Worm (Caenorhabditis elegans) whole organism, L1 larva: Measurements from ENCODE around the gene T04F3.3.

Source experiments
- C16A3.4 ChIP-seq: fragments of 150-350 bp; optimal IDR thresholded peaks from 2 replicates; lab custom pipeline; 2014; ENCODE audit warnings: missing biosample characterization, missing genetic modification characterization
- F16B12.6 ChIP-seq: fragments of 150-350 bp; optimal IDR thresholded peaks from 2 replicates; lab custom pipeline; 2014; ENCODE audit warnings: missing biosample characterization, missing genetic modification characterization
- aha-1 ChIP-seq: fragments of 150-350 bp; optimal IDR thresholded peaks from 2 replicates; lab custom pipeline; 2014; ENCODE audit warnings: missing biosample characterization, missing genetic modification characterization
- alr-1 ChIP-seq: fragments of 200-800 bp; sonication (Bioruptor generic); optimal IDR thresholded peaks from 2 replicates; lab custom pipeline; 2018; ENCODE audit warnings: borderline replicate concordance, mild to moderate bottlenecking, missing genetic modification characterization, missing compliant biosample characterization
- ama-1 ChIP-seq: fragments of 150-350 bp; optimal IDR thresholded peaks from 2 replicates; lab custom pipeline; 2014
- blmp-1 ChIP-seq: fragments of 150-350 bp; optimal IDR thresholded peaks from 2 replicates; lab custom pipeline; 2014; ENCODE audit warnings: missing biosample characterization, missing genetic modification characterization
- ceh-63 ChIP-seq: fragments of 200-800 bp; sonication (Bioruptor generic); optimal IDR thresholded peaks from 2 replicates; lab custom pipeline; 2018; ENCODE audit warnings: mild to moderate bottlenecking, missing genetic modification characterization, missing compliant biosample characterization
- ceh-82 ChIP-seq, 3 experiments: fragments of 150-350 bp in 1 of 3; sonication (generic microtip) in 2 of 3; optimal IDR thresholded peaks; 2 replicates each; lab custom pipeline; 2014 to 2017; ENCODE audit warnings: missing biosample characterization in 3 of 3, missing genetic modification characterization in 3 of 3
- ceh-88 ChIP-seq: fragments of 200-800 bp; sonication (Bioruptor generic); IDR thresholded peaks from 2 replicates; pipeline ENCODE4 v1.3.6; 2022; ENCODE audit warnings: missing genetic modification characterization, missing compliant biosample characterization
- ceh-90 ChIP-seq: sonication (generic microtip); optimal IDR thresholded peaks from 2 replicates; lab custom pipeline; 2016; ENCODE audit warnings: missing genetic modification characterization, missing compliant biosample characterization
- efl-1 ChIP-seq, 4 experiments: fragments of 150-350 bp; optimal IDR thresholded peaks in 3 of 4; peaks in 1 of 4; 1 replicate in 1 of 4; 2 replicates in 3 of 4; lab custom pipeline; 2014; ENCODE audit warnings: missing biosample characterization in 2 of 4, missing genetic modification characterization in 2 of 4, missing genetic modification reagents in 2 of 4
- elt-2 ChIP-seq: sonication (generic microtip); optimal IDR thresholded peaks from 2 replicates; lab custom pipeline; 2016; ENCODE audit warnings: missing genetic modification characterization, mild to moderate bottlenecking, inconsistent platforms, missing compliant biosample characterization, missing genetic modification reagents
- fos-1 ChIP-seq: fragments of 150-350 bp; optimal IDR thresholded peaks from 2 replicates; lab custom pipeline; 2014; ENCODE audit warnings: missing biosample characterization, missing genetic modification characterization
- hlh-17 ChIP-seq: fragments of 200-800 bp; sonication (Bioruptor generic); optimal IDR thresholded peaks from 2 replicates; lab custom pipeline; 2018; ENCODE audit warnings: missing genetic modification characterization, mild to moderate bottlenecking, missing compliant biosample characterization, moderate library complexity, borderline replicate concordance
- irx-1 ChIP-seq: sonication (generic microtip); optimal IDR thresholded peaks from 2 replicates; lab custom pipeline; 2016; ENCODE audit warnings: missing genetic modification characterization, missing compliant biosample characterization
- lin-13 ChIP-seq: fragments of 150-350 bp; optimal IDR thresholded peaks from 2 replicates; lab custom pipeline; 2014; ENCODE audit warnings: missing biosample characterization, missing genetic modification reagents, missing genetic modification characterization
- lin-14 ChIP-seq: fragments of 200-800 bp; sonication (Bioruptor generic); optimal IDR thresholded peaks from 2 replicates; lab custom pipeline; 2018; ENCODE audit warnings: mild to moderate bottlenecking, missing genetic modification characterization, moderate library complexity, missing compliant biosample characterization
- lin-39 ChIP-seq: fragments of 150-350 bp; optimal IDR thresholded peaks from 2 replicates; lab custom pipeline; 2014; ENCODE audit warnings: missing biosample characterization, missing genetic modification reagents, missing genetic modification characterization
- lsy-2 ChIP-seq, 2 experiments: fragments of 150-350 bp; optimal IDR thresholded peaks; 2 replicates each; lab custom pipeline; 2014; ENCODE audit warnings: missing biosample characterization in 2 of 2, missing genetic modification characterization in 2 of 2
- nhr-12 ChIP-seq: sonication (generic microtip); optimal IDR thresholded peaks from 2 replicates; lab custom pipeline; 2017; ENCODE audit warnings: missing biosample characterization, missing genetic modification characterization
- nhr-237 ChIP-seq: fragments of 150-350 bp; optimal IDR thresholded peaks from 2 replicates; lab custom pipeline; 2014; ENCODE audit warnings: missing biosample characterization, missing genetic modification characterization
- nhr-77 ChIP-seq: fragments of 150-350 bp; optimal IDR thresholded peaks from 2 replicates; lab custom pipeline; 2014; ENCODE audit warnings: missing biosample characterization, missing genetic modification characterization
- pag-3 ChIP-seq: sonication (generic microtip); optimal IDR thresholded peaks from 2 replicates; lab custom pipeline; 2017; ENCODE audit warnings: missing genetic modification characterization, mild to moderate bottlenecking, missing compliant biosample characterization, antibody characterized with exemption, borderline replicate concordance; ENCODE audit not compliant: insufficient read depth
- pqm-1 ChIP-seq: sonication (generic microtip); optimal IDR thresholded peaks from 3 replicates; lab custom pipeline; 2017; ENCODE audit warnings: missing biosample characterization, missing genetic modification characterization
- rnt-1 ChIP-seq: sonication (generic microtip); optimal IDR thresholded peaks from 2 replicates; lab custom pipeline; 2016; ENCODE audit warnings: mild to moderate bottlenecking, missing genetic modification characterization, moderate library complexity, missing compliant biosample characterization
- snu-23 ChIP-seq: sonication (generic microtip); optimal IDR thresholded peaks from 2 replicates; lab custom pipeline; 2016; ENCODE audit warnings: missing genetic modification characterization, missing compliant biosample characterization
- sup-37 ChIP-seq: fragments of 200-800 bp; sonication (Bioruptor generic); optimal IDR thresholded peaks from 2 replicates; lab custom pipeline; 2018; ENCODE audit warnings: mild to moderate bottlenecking, missing genetic modification characterization, missing compliant biosample characterization
- swsn-7 ChIP-seq: sonication (generic microtip); optimal IDR thresholded peaks from 2 replicates; lab custom pipeline; 2016; ENCODE audit warnings: missing genetic modification characterization, missing compliant biosample characterization
- unc-30 ChIP-seq: sonication (generic microtip); optimal IDR thresholded peaks from 2 replicates; lab custom pipeline; 2017; ENCODE audit warnings: missing biosample characterization, missing genetic modification characterization
- unc-62 ChIP-seq: fragments of 150-350 bp; optimal IDR thresholded peaks from 2 replicates; lab custom pipeline; 2014; ENCODE audit warnings: missing biosample characterization, missing genetic modification reagents, missing genetic modification characterization
- unc-98 ChIP-seq: fragments of 200-800 bp; sonication (Bioruptor generic); IDR thresholded peaks from 2 replicates; pipeline ENCODE4 v1.3.6; 2022; ENCODE audit warnings: missing genetic modification characterization, missing compliant biosample characterization
- vab-15 ChIP-seq: sonication (generic microtip); optimal IDR thresholded peaks from 2 replicates; lab custom pipeline; 2017; ENCODE audit warnings: missing genotype, mild to moderate bottlenecking, missing genetic modification characterization, missing compliant biosample characterization

T04F3.3 gene

DNA sequence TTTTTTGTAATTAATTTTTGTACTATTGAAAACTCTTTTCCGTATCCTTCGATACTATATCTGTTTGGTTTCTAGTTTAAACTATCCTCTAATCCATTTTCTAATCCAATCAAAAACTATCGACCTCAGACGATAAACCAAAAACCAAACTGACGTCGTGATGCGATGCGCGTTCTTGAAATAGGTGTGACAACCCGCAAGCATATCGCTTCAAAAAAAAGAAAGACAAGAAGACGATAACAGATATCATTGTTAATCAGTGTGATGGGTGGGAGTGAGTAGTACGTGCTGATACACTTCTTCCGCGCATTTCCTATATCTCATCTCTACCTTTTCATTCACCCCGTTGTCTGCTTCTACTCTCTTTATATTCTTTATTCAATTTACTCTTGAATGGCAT, 18.9 kb upstream of the T04F3.3 start, which contains the start of gene T04F3.1 (continued):
- no peak for TF ChIP-seq ceh-88 (GFP tag; lab: Robert Waterston, UW)

DNA sequence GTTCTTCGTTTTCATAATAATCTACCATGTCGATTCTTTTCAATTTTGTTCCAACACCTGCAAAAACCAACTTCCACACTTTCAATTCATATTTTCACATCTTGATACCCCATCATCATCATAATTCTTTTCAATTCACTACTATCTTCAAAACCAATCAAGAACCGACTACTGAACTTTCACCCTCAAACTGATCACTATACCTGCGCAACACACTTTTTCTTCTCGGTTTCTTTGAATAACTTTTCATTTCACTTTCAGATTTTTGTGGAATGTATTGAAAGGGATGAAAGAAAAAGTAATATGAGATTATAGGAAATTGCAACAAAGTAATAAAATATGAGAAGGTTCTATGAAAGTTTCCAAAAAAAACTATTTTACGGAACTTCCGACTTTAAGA, 17.7 kb upstream of the T04F3.3 start:
- TF ChIP-seq nhr-77 (tag; lab: Kevin White, UChicago) (no peak), blmp-1 (tag; lab: Kevin White, UChicago) (peak; percentile 96)

DNA sequence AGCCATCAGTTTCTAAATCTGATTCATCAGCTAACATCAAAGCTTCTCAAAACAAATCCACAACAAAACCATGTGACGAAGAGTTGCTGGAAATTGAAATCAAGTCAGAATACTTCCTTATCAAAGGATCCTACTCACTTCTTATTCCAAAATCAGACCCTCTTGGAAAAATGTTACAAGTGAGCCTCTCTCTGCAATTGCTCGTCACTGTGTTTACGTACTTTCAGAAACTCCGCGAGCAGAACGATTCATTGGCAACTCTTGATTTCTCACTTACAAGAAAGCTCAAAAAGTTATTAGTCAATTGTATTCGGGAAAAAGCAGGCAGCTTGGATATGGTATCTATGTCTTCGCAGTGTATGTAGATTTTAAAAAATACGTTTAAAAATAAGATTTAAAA, 7.3 kb upstream of the T04F3.3 start:
- TF ChIP-seq ceh-63 (GFP tag; lab: Kevin White, UChicago) (no peak), nhr-237 (tag; lab: Kevin White, UChicago) (no peak), rnt-1 (tag; lab: Kevin White, UChicago) (peak; percentile 10), efl-1 (optimal IDR thresholded peaks at IDR 0.05; lab: Kevin White, UChicago) (no peak), efl-1 (GFP tag; optimal IDR thresholded peaks at IDR 0.05 in 1 of 2; lab: Kevin White, UChicago) (peak in 1 of 2 experiments; percentile 83), vab-15 (tag; lab: Kevin White, UChicago) (no peak), ceh-90 (tag; lab: Kevin White, UChicago) (no peak), unc-98 (no peak), ama-1 (lab: Kevin White, UChicago) (no peak), F16B12.6 (tag; lab: Kevin White, UChicago) (peak; percentile 68), lin-13 (GFP tag; lab: Kevin White, UChicago) (no peak), snu-23 (GFP tag; lab: Kevin White, UChicago) (no peak), C16A3.4 (tag; lab: Kevin White, UChicago) (no peak), fos-1 (tag; lab: Kevin White, UChicago) (no peak), elt-2 (tag; lab: Kevin White, UChicago) (no peak), lsy-2 (tag; optimal IDR thresholded peaks at IDR 0.05; lab: Kevin White, UChicago) (peak in 1 of 2 experiments; percentile 10), unc-30 (tag; lab: Kevin White, UChicago) (no peak), pqm-1 (tag; lab: Kevin White, UChicago) (no peak)

DNA sequence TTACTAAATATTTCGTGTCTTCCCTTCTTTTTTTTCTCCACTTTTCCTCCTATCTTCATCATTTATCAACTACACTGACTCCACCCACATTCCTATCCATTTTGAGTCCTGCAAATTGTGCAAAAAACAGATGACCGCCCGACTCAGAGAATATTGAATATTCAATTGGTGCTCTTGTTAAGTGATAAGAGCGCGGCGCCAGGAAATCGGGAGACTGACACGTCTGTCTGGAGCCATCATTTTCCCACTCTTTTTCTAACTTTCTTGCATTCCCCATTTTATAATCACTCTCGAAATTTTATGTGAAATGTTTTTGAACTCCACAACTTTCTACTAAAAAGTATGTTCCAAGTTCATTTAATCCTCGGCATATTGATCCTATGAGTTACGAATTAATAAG, 2.9 kb upstream of the T04F3.3 start:
- TF ChIP-seq snu-23 (GFP tag; lab: Kevin White, UChicago) (no peak), elt-2 (tag; lab: Kevin White, UChicago) (peak; percentile 63), alr-1 (tag; lab: Kevin White, UChicago) (no peak), lin-39 (tag; lab: Kevin White, UChicago) (no peak), swsn-7 (tag; lab: Kevin White, UChicago) (no peak), ceh-90 (tag; lab: Kevin White, UChicago) (no peak), sup-37 (GFP tag; lab: Kevin White, UChicago) (no peak), irx-1 (no peak), hlh-17 (GFP tag; lab: Kevin White, UChicago) (no peak)

DNA sequence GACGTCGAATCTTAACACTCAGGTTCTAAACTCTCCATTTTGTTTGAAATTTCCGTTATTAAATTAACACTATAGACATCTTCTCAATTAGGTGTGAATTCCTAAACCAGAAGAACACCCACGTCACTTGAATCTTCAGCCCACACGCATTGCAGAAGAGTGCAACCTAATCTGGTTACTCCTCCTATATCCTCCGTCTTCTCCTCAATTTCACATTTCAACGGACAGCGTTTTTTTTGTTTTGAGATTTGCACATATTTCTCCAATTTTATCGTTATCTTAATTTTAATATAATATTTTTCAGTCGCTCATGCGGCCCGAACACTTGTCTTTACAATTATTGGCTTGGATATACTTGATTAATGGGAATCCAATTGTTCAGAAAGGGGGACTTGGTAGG, 1.4 kb upstream of the T04F3.3 start, which contains the start of gene smoc-1:
Gene smoc-1 (plus strand): TSS at position 301 of the 400 bp plus-strand sequence.
- TF ChIP-seq pqm-1 (tag; lab: Kevin White, UChicago): no peak
- TF ChIP-seq aha-1 (tag; lab: Kevin White, UChicago): no peak
- no peak for TF ChIP-seq nhr-12 (tag; lab: Kevin White, UChicago)
- no peak for TF ChIP-seq unc-62 (GFP tag; lab: Kevin White, UChicago)
- TF ChIP-seq pag-3 (tag; lab: Kevin White, UChicago): no peak
- no peak for TF ChIP-seq ceh-90 (tag; lab: Kevin White, UChicago)
- TF ChIP-seq lin-13 (GFP tag; lab: Kevin White, UChicago): no peak
- TF ChIP-seq lin-14 (GFP tag; lab: Kevin White, UChicago): no peak
- TF ChIP-seq ceh-82 (tag; optimal IDR thresholded peaks at IDR 0.05; lab: Kevin White, UChicago): no peak
- no peak for TF ChIP-seq lin-39 (tag; lab: Kevin White, UChicago)
